Fruit fly (Drosophila melanogaster) whole organism, embryonic: ENCODE measurements around the gene BckdhA.

Experiments used
- Abd-B ChIP-seq: fragments of 200-800 bp; sonication (Bioruptor generic); optimal IDR thresholded peaks from 2 replicates; lab custom pipeline; 2018; ENCODE audit warnings: missing biosample characterization, mild to moderate bottlenecking, missing genetic modification characterization, moderate library complexity
- Awh ChIP-seq: fragments of 200-800 bp; sonication (Bioruptor generic); IDR thresholded peaks from 2 replicates; pipeline ENCODE4, ENCODE4 v1.3.6; 2022; ENCODE audit warnings: missing biosample characterization, missing genetic modification characterization
- CG10274 ChIP-seq: fragments of 200-800 bp; sonication (Bioruptor generic); optimal IDR thresholded peaks from 3 replicates; lab custom pipeline; 2017; ENCODE audit warnings: missing biosample characterization, mild to moderate bottlenecking, missing genetic modification characterization
- CG13894 ChIP-seq: fragments of 200-800 bp; sonication (Bioruptor generic); optimal IDR thresholded peaks from 3 replicates; lab custom pipeline; 2018; ENCODE audit warnings: missing biosample characterization, mild to moderate bottlenecking, missing genetic modification characterization, moderate library complexity
- CG14014 ChIP-seq: fragments of 200-800 bp; sonication (Bioruptor generic); IDR thresholded peaks from 2 replicates; pipeline ENCODE4 v1.3.6; 2022; ENCODE audit warnings: missing biosample characterization, missing genetic modification characterization
- CG15011 ChIP-seq: fragments of 200-800 bp; sonication (Bioruptor generic); optimal IDR thresholded peaks from 3 replicates; lab custom pipeline; 2018; ENCODE audit warnings: missing biosample characterization, mild to moderate bottlenecking, missing genetic modification characterization
- CG15696 ChIP-seq: fragments of 200-800 bp; sonication (Bioruptor generic); optimal IDR thresholded peaks from 2 replicates; lab custom pipeline; 2019; ENCODE audit warnings: missing biosample characterization, mild to moderate bottlenecking, missing genetic modification characterization, moderate library complexity
- CG16779 ChIP-seq: fragments of 200-800 bp; sonication (Bioruptor generic); IDR thresholded peaks from 2 replicates; pipeline ENCODE4 v1.3.6; 2022; ENCODE audit warnings: missing biosample characterization, missing genetic modification characterization
- CG17328 ChIP-seq: fragments of 200-800 bp; sonication (Bioruptor generic); IDR thresholded peaks from 2 replicates; pipeline ENCODE4 v1.3.6; 2022; ENCODE audit warnings: missing biosample characterization, missing genetic modification characterization
- CG17829 ChIP-seq: fragments of 200-800 bp; optimal IDR thresholded peaks from 2 replicates; lab custom pipeline; 2019; ENCODE audit warnings: missing biosample characterization, mild to moderate bottlenecking, missing genetic modification characterization, moderate library complexity
- CG1792 ChIP-seq: fragments of 200-800 bp; sonication (Bioruptor generic); optimal IDR thresholded peaks from 2 replicates; lab custom pipeline; 2016; ENCODE audit warnings: missing biosample characterization, missing genetic modification characterization
- CG2116 ChIP-seq: fragments of 200-800 bp; sonication (Bioruptor generic); optimal IDR thresholded peaks from 3 replicates; lab custom pipeline; 2018; ENCODE audit warnings: missing biosample characterization, mild to moderate bottlenecking, missing genetic modification characterization
- CG2875 ChIP-seq: fragments of 200-800 bp; sonication (Bioruptor generic); optimal IDR thresholded peaks from 2 replicates; lab custom pipeline; 2017; ENCODE audit warnings: missing biosample characterization, mild to moderate bottlenecking, missing genetic modification characterization, missing genetic modification reagents
- CG3847 ChIP-seq: fragments of 200-800 bp; sonication (Bioruptor generic); IDR thresholded peaks from 2 replicates; pipeline ENCODE4 v1.3.6; 2022; ENCODE audit warnings: missing biosample characterization, missing genetic modification characterization
- CG4617 ChIP-seq: fragments of 200-800 bp; sonication (Bioruptor generic); optimal IDR thresholded peaks from 3 replicates; lab custom pipeline; 2016; ENCODE audit warnings: missing biosample characterization, missing genetic modification characterization, borderline replicate concordance
- CG6765 ChIP-seq: fragments of 200-800 bp; sonication (Bioruptor generic); optimal IDR thresholded peaks from 3 replicates; lab custom pipeline; 2017; ENCODE audit warnings: missing biosample characterization, mild to moderate bottlenecking, missing genetic modification characterization
- CG9215 ChIP-seq: fragments of 200-800 bp; sonication (Bioruptor generic); IDR thresholded peaks from 2 replicates; pipeline ENCODE4 v1.3.6; 2022; ENCODE audit warnings: missing biosample characterization, missing genetic modification characterization
- Camta ChIP-seq: fragments of 200-800 bp; sonication (Bioruptor generic); optimal IDR thresholded peaks from 2 replicates; lab custom pipeline; 2016; ENCODE audit warnings: missing biosample characterization, missing genetic modification characterization
- Drgx ChIP-seq: fragments of 200-800 bp; sonication (Bioruptor generic); IDR thresholded peaks from 2 replicates; pipeline ENCODE4 v1.3.6; 2022; ENCODE audit warnings: missing biosample characterization, missing genetic modification characterization
- Fer1 ChIP-seq: fragments of 200-800 bp; sonication (Bioruptor generic); optimal IDR thresholded peaks from 2 replicates; lab custom pipeline; 2017; ENCODE audit warnings: missing biosample characterization, mild to moderate bottlenecking, missing genetic modification characterization
- H2.0 ChIP-seq: fragments of 200-800 bp; sonication (Bioruptor generic); IDR thresholded peaks from 2 replicates; pipeline ENCODE4 v1.3.6; 2022; ENCODE audit warnings: missing biosample characterization, missing genetic modification characterization
- Hr39 ChIP-seq: fragments of >200 bp; optimal IDR thresholded peaks from 2 replicates; lab custom pipeline; 2017
- Lhr ChIP-seq: fragments of 200-800 bp; sonication (Bioruptor generic); optimal IDR thresholded peaks from 3 replicates; lab custom pipeline; 2017; ENCODE audit warnings: mild to moderate bottlenecking, missing biosample characterization, missing genetic modification reagents, missing genetic modification characterization
- Max ChIP-seq: fragments of 200-800 bp; sonication (Bioruptor generic); optimal IDR thresholded peaks from 2 replicates; lab custom pipeline; 2016; ENCODE audit warnings: missing biosample characterization, mild to moderate bottlenecking, missing genetic modification characterization
- Med ChIP-seq: fragments of 200-800 bp; sonication (Bioruptor generic); peaks from one replicate; lab custom pipeline; 2016; ENCODE audit warnings: missing biosample characterization, missing genetic modification characterization, mild to moderate bottlenecking, inconsistent platforms, moderate library complexity
- NfI ChIP-seq: fragments of 200-800 bp; sonication (Bioruptor generic); optimal IDR thresholded peaks from 3 replicates; lab custom pipeline; 2018; ENCODE audit warnings: missing biosample characterization, mild to moderate bottlenecking, missing genetic modification characterization, moderate library complexity
- Sox100B ChIP-seq: fragments of 200-800 bp; sonication (Bioruptor generic); optimal IDR thresholded peaks from 3 replicates; lab custom pipeline; 2018; ENCODE audit warnings: missing biosample characterization, mild to moderate bottlenecking, missing genetic modification characterization
- YL-1 ChIP-seq: fragments of 200-800 bp; sonication (Bioruptor generic); optimal IDR thresholded peaks from 3 replicates; lab custom pipeline; 2017; ENCODE audit warnings: missing biosample characterization, mild to moderate bottlenecking, missing genetic modification characterization
- btn ChIP-seq: fragments of 200-800 bp; sonication (Bioruptor generic); optimal IDR thresholded peaks from 2 replicates; lab custom pipeline; 2016; ENCODE audit warnings: missing biosample characterization, missing genetic modification characterization
- chif ChIP-seq, 2 experiments: fragments of 200-800 bp; sonication (Bioruptor generic); optimal IDR thresholded peaks; 3 replicates each; lab custom pipeline; 2016; ENCODE audit warnings: missing biosample characterization in 2 of 2, missing genetic modification characterization in 2 of 2
- croc ChIP-seq: fragments of 200-800 bp; sonication (Bioruptor generic); conservative IDR thresholded peaks from 3 replicates; pipeline ENCODE4 v1.3.6; 2022; ENCODE audit warnings: missing biosample characterization, missing genetic modification characterization
- dimm ChIP-seq: fragments of 200-800 bp; sonication (Bioruptor generic); IDR thresholded peaks from 2 replicates; pipeline ENCODE4 v1.3.6; 2022; ENCODE audit warnings: missing biosample characterization, missing genetic modification characterization
- fu2 ChIP-seq: fragments of 200-800 bp; sonication (Bioruptor generic); optimal IDR thresholded peaks from 2 replicates; lab custom pipeline; 2016; ENCODE audit warnings: missing biosample characterization, missing genetic modification characterization
- gce ChIP-seq: fragments of 200-800 bp; sonication (Bioruptor generic); IDR thresholded peaks from 3 replicates; pipeline ENCODE4 v1.3.6; 2022; ENCODE audit warnings: missing biosample characterization, missing genetic modification characterization
- hb ChIP-seq: fragments of 200-800 bp; sonication (Bioruptor generic); IDR thresholded peaks from 3 replicates; pipeline ENCODE4 v1.3.6; 2022; ENCODE audit warnings: missing biosample characterization, missing genetic modification characterization; ENCODE audit not compliant: partially characterized antibody
- lab ChIP-seq: fragments of 200-800 bp; sonication (Bioruptor generic); optimal IDR thresholded peaks from 3 replicates; lab custom pipeline; 2017; ENCODE audit warnings: missing biosample characterization, missing genetic modification characterization, mild to moderate bottlenecking, moderate library complexity, missing genetic modification reagents
- lbe ChIP-seq: fragments of 200-800 bp; sonication (Bioruptor generic); optimal IDR thresholded peaks from 2 replicates; lab custom pipeline; 2016; ENCODE audit warnings: missing biosample characterization, mild to moderate bottlenecking, missing genetic modification characterization
- nerfin-2 ChIP-seq: fragments of 200-800 bp; sonication (Bioruptor generic); IDR thresholded peaks from 2 replicates; pipeline ENCODE4 v1.3.6; 2022; ENCODE audit warnings: missing biosample characterization, missing genetic modification characterization; ENCODE audit not compliant: partially characterized antibody
- prd ChIP-seq, 3 experiments: fragments of >200 bp in 2 of 3; fragments of 200-800 bp in 1 of 3; sonication (Bioruptor generic) in 1 of 3; optimal IDR thresholded peaks in 2 of 3; IDR thresholded peaks in 1 of 3; 2 replicates in 2 of 3; 3 replicates in 1 of 3; pipeline versions ENCODE4 v1.3.6 to Lab custom; 2017 to 2022; ENCODE audit warnings: missing biosample characterization in 1 of 3, missing genetic modification characterization in 1 of 3
- psq ChIP-seq: fragments of 200-800 bp; sonication (Bioruptor generic); optimal IDR thresholded peaks from 2 replicates; lab custom pipeline; 2017; ENCODE audit warnings: missing biosample characterization, missing genetic modification characterization
- sens-2 ChIP-seq: fragments of 200-800 bp; sonication (Bioruptor generic); IDR thresholded peaks from 2 replicates; pipeline ENCODE4 v1.3.6; 2022; ENCODE audit warnings: missing biosample characterization, missing genetic modification characterization
- so ChIP-seq: fragments of 200-800 bp; sonication (Bioruptor generic); IDR thresholded peaks from 3 replicates; pipeline ENCODE4 v1.3.6; 2022; ENCODE audit warnings: missing biosample characterization, missing genetic modification characterization
- sug ChIP-seq: fragments of 200-800 bp; optimal IDR thresholded peaks from 2 replicates; lab custom pipeline; 2019; ENCODE audit warnings: missing biosample characterization, mild to moderate bottlenecking, missing genetic modification characterization, moderate library complexity
- tio ChIP-seq: fragments of 200-800 bp; sonication (Bioruptor generic); optimal IDR thresholded peaks from 2 replicates; lab custom pipeline; 2017; ENCODE audit warnings: missing biosample characterization, missing genetic modification characterization, inconsistent platforms
- ttk ChIP-seq: fragments of 200-800 bp; sonication (Bioruptor generic); IDR thresholded peaks from 2 replicates; pipeline ENCODE4 v2.1.2; 2022; ENCODE audit warnings: missing biosample characterization, missing genetic modification characterization
- unpg ChIP-seq: fragments of 200-800 bp; sonication (Bioruptor generic); optimal IDR thresholded peaks from 3 replicates; lab custom pipeline; 2018; ENCODE audit warnings: missing biosample characterization, mild to moderate bottlenecking, missing genetic modification characterization, moderate library complexity
- usp ChIP-seq: fragments of >200 bp; optimal IDR thresholded peaks from 2 replicates; lab custom pipeline; 2017; ENCODE audit warnings: missing biosample characterization, missing genetic modification characterization
- vvl ChIP-seq: fragments of 200-800 bp; sonication (Bioruptor generic); IDR thresholded peaks from 2 replicates; pipeline ENCODE4 v1.3.6; 2022; ENCODE audit warnings: missing biosample characterization, missing genetic modification characterization

BckdhA gene

DNA sequence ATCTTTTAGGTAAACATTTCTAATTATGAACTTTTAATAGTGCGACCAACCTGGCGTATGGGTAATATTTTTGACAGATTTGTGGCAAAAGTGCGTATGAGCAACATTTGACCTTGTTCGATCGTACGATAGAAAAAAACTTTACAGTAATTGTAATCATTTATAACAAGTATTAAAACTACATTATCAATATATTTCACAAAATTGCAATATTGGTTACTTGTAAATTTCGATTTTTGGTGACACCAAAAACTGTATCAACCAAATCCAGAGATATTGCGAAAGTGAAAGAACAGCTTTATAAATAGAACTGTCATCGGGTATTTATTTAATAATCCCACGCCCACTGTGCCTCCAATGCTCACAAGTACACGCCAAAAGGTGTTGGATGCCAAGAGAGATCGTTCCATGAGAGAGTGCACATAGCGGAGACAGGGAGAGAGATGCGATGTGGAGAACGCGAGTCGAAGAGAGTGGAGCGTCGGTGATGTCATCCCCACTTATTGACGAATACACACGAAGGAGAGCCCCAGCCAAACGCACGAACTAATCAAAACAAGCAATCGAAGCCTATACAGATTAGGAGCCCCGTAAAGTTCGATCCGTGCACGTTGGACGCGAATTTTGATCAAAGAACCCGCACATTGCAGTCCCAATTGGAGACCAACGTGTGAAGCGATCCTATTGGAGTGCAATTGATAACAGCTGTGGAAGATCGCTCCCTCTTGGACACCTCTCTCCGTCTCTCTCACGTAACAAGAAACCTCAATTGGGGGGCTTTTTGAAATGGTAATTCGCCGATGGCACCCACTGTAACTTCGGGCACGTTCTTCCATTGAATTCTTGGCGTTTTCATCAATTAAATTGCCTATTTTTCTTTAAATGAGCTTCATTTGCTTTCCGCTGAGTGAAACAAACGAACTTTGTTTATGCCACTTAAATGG lies 22.1 kb upstream of the BckdhA start (continued):
- TF ChIP-seq tio, result peak; percentile 97
- peak; percentile 94 for TF ChIP-seq CG10274 (GFP tag; lab: Kevin White, UChicago)
- peak; percentile 71 for TF ChIP-seq CG15696 (tag; lab: Kevin White, UChicago)
- TF ChIP-seq Med (GFP tag; lab: Kevin White, UChicago), result peak; percentile 97
- TF ChIP-seq croc, result peak; percentile 85
- peak; percentile 98 for TF ChIP-seq CG15011
- TF ChIP-seq YL-1 (GFP tag; lab: Kevin White, UChicago), result peak; percentile 85
- peak; percentile 84 for TF ChIP-seq lbe (GFP tag; lab: Kevin White, UChicago)
- TF ChIP-seq sug (tag; lab: Kevin White, UChicago), result peak; percentile 93
- TF ChIP-seq Max (GFP tag; lab: Kevin White, UChicago), result peak; percentile 94
- TF ChIP-seq Awh, result peak; percentile 66; the same call in 1 of the 2 replicates
- no peak for TF ChIP-seq prd (optimal IDR thresholded peaks at IDR 0.05; lab: Kevin White, UChicago)
- TF ChIP-seq prd (GFP tag; IDR thresholded peaks at IDR 0.05; lab: Robert Waterston, UW), result peak; percentile 90
- peak; percentile 33; the same call in 1 of the 2 replicates for TF ChIP-seq sens-2 (GFP tag; lab: Robert Waterston, UW)
- peak; percentile 89 for TF ChIP-seq CG14014 (GFP tag; lab: Robert Waterston, UW)
- peak; percentile 97 for TF ChIP-seq CG6765
- TF ChIP-seq CG3847 (GFP tag; lab: Robert Waterston, UW), result peak; percentile 90
- TF ChIP-seq CG2116 (GFP tag; lab: Kevin White, UChicago), result peak; percentile 79
- peak; percentile 86 for TF ChIP-seq CG1792 (GFP tag; lab: Kevin White, UChicago)
- peak; percentile 96 for TF ChIP-seq lab (GFP tag; lab: Kevin White, UChicago)
- no peak for TF ChIP-seq usp
- TF ChIP-seq psq (GFP tag; lab: Kevin White, UChicago), result peak; percentile 65
- peak; percentile 91 for TF ChIP-seq Drgx (GFP tag; lab: Robert Waterston, UW)
- peak; percentile 67; the same call in 1 of the 2 replicates for TF ChIP-seq CG16779
- TF ChIP-seq fu2 (GFP tag; lab: Kevin White, UChicago), result peak; percentile 89
- TF ChIP-seq Lhr (GFP tag; lab: Kevin White, UChicago), result peak; percentile 81
- TF ChIP-seq so, result peak; percentile 87; the same call in 2 of the 3 replicates
- peak; percentile 96 for TF ChIP-seq CG2875 (GFP tag; lab: Kevin White, UChicago)
- TF ChIP-seq CG17328 (GFP tag; lab: Robert Waterston, UW), result peak; percentile 78
- TF ChIP-seq nerfin-2, result 0 out of 2 replicates have a peak, but pooled peaks have one; percentile 34
- TF ChIP-seq Camta (GFP tag; lab: Kevin White, UChicago), result peak; percentile 95
- TF ChIP-seq chif (GFP tag; optimal IDR thresholded peaks at IDR 0.05; lab: Kevin White, UChicago), result peak; percentile 89 to 90
- peak; percentile 40 for TF ChIP-seq dimm (GFP tag; lab: Robert Waterston, UW)
- peak; percentile 88 for TF ChIP-seq vvl
- peak; percentile 96 for TF ChIP-seq CG17829 (tag; lab: Kevin White, UChicago)
- TF ChIP-seq CG13894, result peak; percentile 87
- TF ChIP-seq H2.0 (GFP tag; lab: Robert Waterston, UW), result peak; percentile 69
- peak; percentile 49; the same call in 1 of the 3 replicates for TF ChIP-seq gce
- TF ChIP-seq btn (GFP tag; lab: Kevin White, UChicago), result peak; percentile 80
- TF ChIP-seq Sox100B (GFP tag; lab: Kevin White, UChicago), result peak; percentile 99
- no peak for TF ChIP-seq hb (GFP tag; lab: Robert Waterston, UW)
- TF ChIP-seq Abd-B (GFP tag; lab: Kevin White, UChicago), result peak; percentile 94
- peak; percentile 95 for TF ChIP-seq NfI
- peak; percentile 91 for TF ChIP-seq unpg
- peak; percentile 78 for TF ChIP-seq ttk (GFP tag; lab: Robert Waterston, UW)
- peak; percentile 92 for TF ChIP-seq CG9215 (GFP tag; lab: Robert Waterston, UW)
- TF ChIP-seq CG4617 (GFP tag; lab: Kevin White, UChicago), result peak; percentile 69
- TF ChIP-seq Fer1 (GFP tag; lab: Kevin White, UChicago), result peak; percentile 97
- TF ChIP-seq Hr39 (lab: Kevin White, UChicago), result no peak
